Worm (Caenorhabditis elegans) whole organism, young adult: ENCODE results near the gene T25G12.3.

Experiments
- Y79H2A.3 ChIP-seq: fragments of 200-800 bp; sonication (Bioruptor generic); conservative IDR thresholded peaks from 2 replicates; pipeline ENCODE4 v1.3.6; 2022; ENCODE audit warnings: missing genetic modification reagents, missing genetic modification characterization, missing compliant biosample characterization
- unc-62 ChIP-seq: fragments of 150-350 bp; optimal IDR thresholded peaks from 2 replicates; lab custom pipeline; 2014; ENCODE audit warnings: missing biosample characterization, missing genetic modification reagents, missing genetic modification characterization

DNA sequence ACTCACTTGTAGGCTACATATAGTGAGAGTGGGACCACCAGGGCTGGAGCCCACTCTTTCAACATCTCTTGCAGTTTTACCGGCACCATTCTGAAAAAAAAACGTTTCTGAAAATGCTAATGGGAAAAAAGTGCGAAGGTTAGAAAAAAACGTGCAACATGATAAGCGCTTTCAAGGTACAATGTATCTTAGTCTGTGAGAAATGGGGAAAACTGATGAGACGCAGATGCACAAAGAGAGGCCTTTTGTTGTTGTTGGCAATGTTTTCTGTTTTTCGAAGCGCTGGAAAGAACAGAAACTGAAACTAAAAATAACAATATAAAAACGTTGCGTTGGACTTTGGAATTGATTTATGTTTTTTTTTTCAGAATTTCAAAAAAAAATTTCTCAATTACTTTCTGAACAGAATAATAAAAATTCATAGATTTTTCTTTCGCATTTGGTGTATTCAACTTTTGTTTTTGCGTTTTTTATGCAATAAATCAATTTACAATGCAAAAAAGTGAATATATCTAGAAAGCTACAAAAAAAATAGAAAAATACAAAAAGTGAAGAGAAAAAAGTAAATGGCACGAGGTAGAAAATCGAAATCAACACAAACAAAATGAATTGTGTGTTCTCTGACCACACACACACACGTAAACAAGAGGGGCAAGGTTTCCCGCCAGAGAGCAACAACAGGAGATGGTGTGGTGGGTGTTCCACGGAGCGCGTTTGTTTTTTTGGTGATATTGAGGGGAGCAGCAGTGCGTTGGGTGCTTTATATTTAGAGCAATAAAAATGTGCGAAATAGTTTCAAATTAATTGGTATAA is 4.5 kb downstream of the T25G12.3 start, which contains the start of gene dhs-30:
- TF ChIP-seq Y79H2A.3 (GFP tag; lab: Robert Waterston, UW) (no peak), unc-62 (no peak)
